Fruit fly (Drosophila melanogaster) whole organism, embryonic: ENCODE results near the gene CG4783.
A peak's percentile ranks its signal among the peaks of the same experiment; 100 is the strongest.

Experiments used
- Antp ChIP-seq: fragments of 200-800 bp; sonication (Bioruptor generic); optimal IDR thresholded peaks from 3 replicates; lab custom pipeline; 2016; ENCODE audit warnings: missing biosample characterization, missing genetic modification characterization
- Atf3 ChIP-seq: fragments of 200-800 bp; sonication (Bioruptor generic); optimal IDR thresholded peaks from 3 replicates; lab custom pipeline; 2016; ENCODE audit warnings: missing biosample characterization, missing genetic modification characterization
- CG11247 ChIP-seq: fragments of 200-800 bp; sonication (Bioruptor generic); IDR thresholded peaks from 2 replicates; pipeline ENCODE4 v1.3.6; 2022; ENCODE audit warnings: missing biosample characterization, missing genetic modification characterization
- CG11695 ChIP-seq: fragments of 200-800 bp; sonication (Bioruptor generic); IDR thresholded peaks from 3 replicates; pipeline ENCODE4 v1.3.6; 2022; ENCODE audit warnings: missing biosample characterization, missing genetic modification characterization
- CG1233 ChIP-seq: fragments of 200-800 bp; sonication (Bioruptor generic); optimal IDR thresholded peaks from 4 replicates; lab custom pipeline; 2018; ENCODE audit warnings: missing biosample characterization, mild to moderate bottlenecking, missing genetic modification characterization
- CG13123 ChIP-seq: fragments of 200-800 bp; sonication (Bioruptor generic); optimal IDR thresholded peaks from 2 replicates; lab custom pipeline; 2016; ENCODE audit warnings: missing biosample characterization, missing genetic modification characterization
- CG14441 ChIP-seq: fragments of 200-800 bp; sonication (Bioruptor generic); IDR thresholded peaks from 2 replicates; pipeline ENCODE4 v1.3.6; 2022; ENCODE audit warnings: missing biosample characterization, missing genetic modification characterization
- CG15073 ChIP-seq: fragments of 200-800 bp; sonication (Bioruptor generic); optimal IDR thresholded peaks from 2 replicates; lab custom pipeline; 2016; ENCODE audit warnings: missing biosample characterization, missing genetic modification characterization
- CG2678 ChIP-seq: fragments of 200-800 bp; sonication (Bioruptor generic); optimal IDR thresholded peaks from 3 replicates; lab custom pipeline; 2019; ENCODE audit warnings: missing biosample characterization, mild to moderate bottlenecking, missing genetic modification characterization, moderate library complexity
- CG30431 ChIP-seq: fragments of 200-800 bp; sonication (Bioruptor generic); optimal IDR thresholded peaks from 2 replicates; lab custom pipeline; 2017; ENCODE audit warnings: missing biosample characterization, missing genetic modification characterization
- CG32767 ChIP-seq: fragments of 200-800 bp; sonication (Bioruptor generic); IDR thresholded peaks from 2 replicates; pipeline ENCODE4 v1.3.6; 2022; ENCODE audit warnings: missing biosample characterization, missing genetic modification characterization
- CG33557 ChIP-seq: fragments of 200-800 bp; sonication (Bioruptor generic); optimal IDR thresholded peaks from 2 replicates; lab custom pipeline; 2019; ENCODE audit warnings: missing biosample characterization, mild to moderate bottlenecking, missing genetic modification characterization, moderate library complexity
- CG34376 ChIP-seq: fragments of 200-800 bp; sonication (Bioruptor generic); optimal IDR thresholded peaks from 2 replicates; lab custom pipeline; 2018; ENCODE audit warnings: missing biosample characterization, mild to moderate bottlenecking, missing genetic modification characterization
- CG3838 ChIP-seq: fragments of 200-800 bp; sonication (Bioruptor generic); optimal IDR thresholded peaks from 3 replicates; lab custom pipeline; 2016; ENCODE audit warnings: missing biosample characterization, missing genetic modification characterization
- CG4854 ChIP-seq: fragments of 200-800 bp; sonication (Bioruptor generic); optimal IDR thresholded peaks from 2 replicates; lab custom pipeline; 2016; ENCODE audit warnings: missing biosample characterization, missing genetic modification characterization, inconsistent platforms
- CG6813 ChIP-seq: fragments of 200-800 bp; sonication (Bioruptor generic); optimal IDR thresholded peaks from 2 replicates; lab custom pipeline; 2017; ENCODE audit warnings: missing biosample characterization, missing genetic modification characterization, mild to moderate bottlenecking, moderate library complexity, missing genetic modification reagents
- CG7372 ChIP-seq: fragments of 200-800 bp; sonication (Bioruptor generic); IDR thresholded peaks from 2 replicates; pipeline ENCODE4 v1.3.6; 2022; ENCODE audit warnings: missing biosample characterization, missing genetic modification characterization
- CG9876 ChIP-seq: fragments of 200-800 bp; sonication (Bioruptor generic); optimal IDR thresholded peaks from 2 replicates; lab custom pipeline; 2016; ENCODE audit warnings: missing biosample characterization, missing genetic modification characterization
- Camta ChIP-seq: fragments of 200-800 bp; sonication (Bioruptor generic); optimal IDR thresholded peaks from 2 replicates; lab custom pipeline; 2016; ENCODE audit warnings: missing biosample characterization, missing genetic modification characterization
- Dfd ChIP-seq, 2 experiments: fragments of >200 bp; optimal IDR thresholded peaks; 2 replicates each; lab custom pipeline; 2017; ENCODE audit warnings: missing biosample characterization in 2 of 2, missing genetic modification characterization in 2 of 2
- Drgx ChIP-seq: fragments of 200-800 bp; sonication (Bioruptor generic); IDR thresholded peaks from 2 replicates; pipeline ENCODE4 v1.3.6; 2022; ENCODE audit warnings: missing biosample characterization, missing genetic modification characterization
- Fer3 ChIP-seq: fragments of 200-800 bp; sonication (Bioruptor generic); optimal IDR thresholded peaks from 2 replicates; lab custom pipeline; 2018; ENCODE audit warnings: missing biosample characterization, mild to moderate bottlenecking, missing genetic modification characterization, moderate library complexity
- Hand ChIP-seq: fragments of 200-800 bp; sonication (Bioruptor generic); optimal IDR thresholded peaks from 2 replicates; lab custom pipeline; 2017; ENCODE audit warnings: mild to moderate bottlenecking, missing biosample characterization, missing genetic modification reagents, missing genetic modification characterization
- MTF-1 ChIP-seq: fragments of 200-800 bp; sonication (Bioruptor generic); optimal IDR thresholded peaks from 2 replicates; lab custom pipeline; 2018; ENCODE audit warnings: missing biosample characterization, mild to moderate bottlenecking, missing genetic modification characterization, borderline replicate concordance
- Med ChIP-seq: fragments of 200-800 bp; sonication (Bioruptor generic); peaks from one replicate; lab custom pipeline; 2016; ENCODE audit warnings: missing biosample characterization, missing genetic modification characterization, mild to moderate bottlenecking, inconsistent platforms, moderate library complexity
- Myb ChIP-seq: fragments of 200-800 bp; sonication (Bioruptor generic); optimal IDR thresholded peaks from 2 replicates; lab custom pipeline; 2016; ENCODE audit warnings: missing biosample characterization, missing genetic modification characterization
- NC2α ChIP-seq: fragments of 200-800 bp; sonication (Bioruptor generic); optimal IDR thresholded peaks from 2 replicates; lab custom pipeline; 2016; ENCODE audit warnings: missing biosample characterization, missing genetic modification characterization
- NC2β ChIP-seq: fragments of 200-800 bp; sonication (Bioruptor generic); optimal IDR thresholded peaks from 2 replicates; lab custom pipeline; 2016; ENCODE audit warnings: missing biosample characterization, missing genetic modification characterization
- NK7.1 ChIP-seq: fragments of 200-800 bp; sonication (Bioruptor generic); optimal IDR thresholded peaks from 3 replicates; lab custom pipeline; 2016; ENCODE audit warnings: missing biosample characterization, missing genetic modification characterization
- Neu2 ChIP-seq: fragments of 200-800 bp; sonication (Bioruptor generic); optimal IDR thresholded peaks from 3 replicates; lab custom pipeline; 2016; ENCODE audit warnings: missing biosample characterization, missing genetic modification characterization, borderline replicate concordance
- Optix ChIP-seq: fragments of 200-800 bp; sonication (Bioruptor generic); IDR thresholded peaks from 3 replicates; pipeline ENCODE4 v1.3.6; 2022; ENCODE audit warnings: missing biosample characterization, missing genetic modification characterization
- Scr ChIP-seq: fragments of 200-800 bp; sonication (Bioruptor generic); IDR thresholded peaks from 2 replicates; pipeline ENCODE4 v1.3.6; 2022; ENCODE audit warnings: missing biosample characterization, missing genetic modification characterization; ENCODE audit not compliant: partially characterized antibody
- Side ChIP-seq: fragments of 200-800 bp; sonication (Bioruptor generic); optimal IDR thresholded peaks from 2 replicates; lab custom pipeline; 2016; ENCODE audit warnings: missing biosample characterization, missing genetic modification characterization
- Six4 ChIP-seq: fragments of 200-800 bp; sonication (Bioruptor generic); optimal IDR thresholded peaks from 2 replicates; lab custom pipeline; 2016; ENCODE audit warnings: missing biosample characterization, missing genetic modification characterization
- Ssrp ChIP-seq: fragments of 200-800 bp; sonication (Bioruptor generic); optimal IDR thresholded peaks from 2 replicates; lab custom pipeline; 2018; ENCODE audit warnings: missing biosample characterization, mild to moderate bottlenecking, missing genetic modification characterization, moderate library complexity
- bab2 ChIP-seq: fragments of 200-800 bp; sonication (Bioruptor generic); optimal IDR thresholded peaks from 2 replicates; lab custom pipeline; 2016; ENCODE audit warnings: missing biosample characterization, missing genetic modification characterization
- bowl ChIP-seq: fragments of 200-800 bp; sonication (Bioruptor generic); IDR thresholded peaks from 2 replicates; pipeline ENCODE4 v1.3.6; 2022; ENCODE audit warnings: missing biosample characterization, missing genetic modification characterization
- chif ChIP-seq, 2 experiments: fragments of 200-800 bp; sonication (Bioruptor generic); optimal IDR thresholded peaks; 3 replicates each; lab custom pipeline; 2016; ENCODE audit warnings: missing biosample characterization in 2 of 2, missing genetic modification characterization in 2 of 2
- dan ChIP-seq: fragments of 200-800 bp; sonication (Bioruptor generic); IDR thresholded peaks from 2 replicates; pipeline ENCODE4 v1.3.6; 2022; ENCODE audit warnings: missing biosample characterization, missing genetic modification characterization
- fd3F ChIP-seq: fragments of 200-800 bp; sonication (Bioruptor generic); optimal IDR thresholded peaks from 2 replicates; lab custom pipeline; 2018; ENCODE audit warnings: missing biosample characterization, mild to moderate bottlenecking, missing genetic modification characterization, moderate library complexity
- ftz-f1 ChIP-seq: fragments of 200-800 bp; sonication (Bioruptor generic); optimal IDR thresholded peaks from 2 replicates; lab custom pipeline; 2016; ENCODE audit warnings: missing biosample characterization, missing genetic modification characterization
- lab ChIP-seq: fragments of 200-800 bp; sonication (Bioruptor generic); optimal IDR thresholded peaks from 3 replicates; lab custom pipeline; 2017; ENCODE audit warnings: missing biosample characterization, missing genetic modification characterization, mild to moderate bottlenecking, moderate library complexity, missing genetic modification reagents
- org-1 ChIP-seq: fragments of 200-800 bp; sonication (Bioruptor generic); optimal IDR thresholded peaks from 2 replicates; lab custom pipeline; 2017; ENCODE audit warnings: missing biosample characterization, missing genetic modification characterization
- pb ChIP-seq: fragments of 200-800 bp; sonication (Bioruptor generic); optimal IDR thresholded peaks from 3 replicates; lab custom pipeline; 2016; ENCODE audit warnings: missing biosample characterization, missing genetic modification characterization
- pzg ChIP-seq: fragments of 200-800 bp; sonication (Bioruptor generic); optimal IDR thresholded peaks from 3 replicates; lab custom pipeline; 2018; ENCODE audit warnings: missing biosample characterization, mild to moderate bottlenecking, missing genetic modification characterization, moderate library complexity
- sna ChIP-seq: fragments of 200-800 bp; sonication (Bioruptor generic); IDR thresholded peaks from 2 replicates; pipeline ENCODE4 v1.3.6; 2022; ENCODE audit warnings: missing biosample characterization, missing genetic modification characterization; ENCODE audit not compliant: partially characterized antibody
- stwl ChIP-seq: fragments of 200-800 bp; sonication (Bioruptor generic); optimal IDR thresholded peaks from 3 replicates; lab custom pipeline; 2018; ENCODE audit warnings: missing biosample characterization, mild to moderate bottlenecking, missing genetic modification characterization, moderate library complexity
- vnd ChIP-seq: fragments of 200-800 bp; sonication (Bioruptor generic); IDR thresholded peaks from 3 replicates; pipeline ENCODE4 v1.3.6; 2022; ENCODE audit warnings: missing biosample characterization, missing genetic modification characterization; ENCODE audit not compliant: partially characterized antibody
- zf30C ChIP-seq: fragments of 200-800 bp; sonication (Bioruptor generic); optimal IDR thresholded peaks from 3 replicates; lab custom pipeline; 2018; ENCODE audit warnings: missing biosample characterization, mild to moderate bottlenecking, missing genetic modification characterization
- zfh1 ChIP-seq: fragments of 200-800 bp; sonication (Bioruptor generic); IDR thresholded peaks from 3 replicates; pipeline ENCODE4 v1.3.6; 2022; ENCODE audit warnings: missing biosample characterization, missing genetic modification characterization

Gene CG4783

dm6 chr3R:19904865-19905373 is 43.3 kb upstream of the CG4783 start, which contains the start of the genes Surf6 and RhoGAP92B (continued):
- TF ChIP-seq CG15073 (GFP tag; lab: Kevin White, UChicago) (no peak), Optix (GFP tag; lab: Robert Waterston, UW) (0 out of 3 replicates have a peak, but pooled peaks have one; percentile 41), Hand (GFP tag; lab: Kevin White, UChicago) (no peak), Scr (GFP tag; lab: Robert Waterston, UW) (peak; percentile 58; the same call in 1 of the 2 replicates), CG3838 (no peak), CG32767 (GFP tag; lab: Robert Waterston, UW) (peak; percentile 60), Neu2 (GFP tag; lab: Kevin White, UChicago) (no peak), Side (peak; percentile 67), NC2α (peak; percentile 69), org-1 (GFP tag; lab: Kevin White, UChicago) (peak; percentile 39), CG9876 (no peak), CG1233 (peak; percentile 65), Antp (peak; percentile 45), zfh1 (GFP tag; lab: Robert Waterston, UW) (peak; percentile 58; the same call in 2 of the 3 replicates), CG11247 (no peak), CG6813 (GFP tag; lab: Kevin White, UChicago) (peak; percentile 37), CG30431 (no peak), vnd (GFP tag; lab: Robert Waterston, UW) (no peak), Fer3 (tag; lab: Kevin White, UChicago) (peak; percentile 55), sna (GFP tag; lab: Robert Waterston, UW) (0 out of 2 replicates have a peak, but pooled peaks have one; percentile 28), Drgx (GFP tag; lab: Robert Waterston, UW) (peak; percentile 27; the same call in 1 of the 2 replicates), Ssrp (tag; lab: Kevin White, UChicago) (peak; percentile 46), Camta (peak; percentile 55), NC2β (GFP tag; lab: Kevin White, UChicago) (peak; percentile 78), Myb (GFP tag; lab: Kevin White, UChicago) (peak; percentile 62), CG7372 (GFP tag; lab: Robert Waterston, UW) (no peak), ftz-f1 (GFP tag; lab: Kevin White, UChicago) (peak; percentile 51), CG11695 (GFP tag; lab: Robert Waterston, UW) (0 out of 3 replicates have a peak, but pooled peaks have one; percentile 25), pb (GFP tag; lab: Kevin White, UChicago) (peak; percentile 60), CG2678 (tag; lab: Kevin White, UChicago) (peak; percentile 64), bowl (GFP tag; lab: Robert Waterston, UW) (no peak), Six4 (peak; percentile 24), lab (GFP tag; lab: Kevin White, UChicago) (peak; percentile 79), stwl (peak; percentile 89), CG33557 (GFP tag; lab: Kevin White, UChicago) (peak; percentile 39), dan (GFP tag; lab: Robert Waterston, UW) (no peak), CG14441 (peak; percentile 61; the same call in 1 of the 2 replicates), fd3F (GFP tag; lab: Kevin White, UChicago) (peak; percentile 33), Atf3 (GFP tag; lab: Kevin White, UChicago) (peak; percentile 37), bab2 (peak; percentile 56), pzg (GFP tag; lab: Kevin White, UChicago) (peak; percentile 95), chif (GFP tag; optimal IDR thresholded peaks at IDR 0.05; lab: Kevin White, UChicago) (peak in 1 of 2 experiments; percentile 62), CG34376 (GFP tag; lab: Kevin White, UChicago) (peak; percentile 82), MTF-1 (GFP tag; lab: Kevin White, UChicago) (peak; percentile 38), NK7.1 (GFP tag; lab: Kevin White, UChicago) (peak; percentile 12), Dfd (GFP tag; optimal IDR thresholded peaks at IDR 0.05; lab: Kevin White, UChicago) (no peak), Med (GFP tag; lab: Kevin White, UChicago) (peak; percentile 97), CG4854 (peak; percentile 56), CG13123 (GFP tag; lab: Kevin White, UChicago) (no peak), zf30C (GFP tag; lab: Kevin White, UChicago) (no peak)
